Fruit fly (Drosophila melanogaster): ENCODE measurements around the gene CG11555.

CG11555 gene

dm6 chr2L:309177-309576, 35.5 kb downstream of the CG11555 start (continued):
- no peak for TF ChIP-seq ftz-f1 (GFP tag; optimal IDR thresholded peaks at IDR 0.05)
- no peak for TF ChIP-seq unpg (GFP tag; optimal IDR thresholded peaks at IDR 0.05)
- TF ChIP-seq Dbx (GFP tag; IDR thresholded peaks at IDR 0.05) = no peak
- TF ChIP-seq danr (GFP tag; IDR thresholded peaks at IDR 0.05) = no peak
- TF ChIP-seq CG31365 (tag; optimal IDR thresholded peaks at IDR 0.05) = no peak
- TF ChIP-seq Pdp1 (GFP tag; optimal IDR thresholded peaks at IDR 0.05) = peak; percentile 1 to 22
- TF ChIP-seq Ets65A (GFP tag) = peak; percentile 90
- no peak for TF ChIP-seq CG10274 (GFP tag; optimal IDR thresholded peaks at IDR 0.05)
- no peak for TF ChIP-seq CG11723 (GFP tag; optimal IDR thresholded peaks at IDR 0.05)
- peak; percentile 18 for TF ChIP-seq dmrt99B (tag; optimal IDR thresholded peaks at IDR 0.05)
- TF ChIP-seq CG15011 (GFP tag; optimal IDR thresholded peaks at IDR 0.05) = no peak
- no peak for TF ChIP-seq CG1529 (GFP tag; optimal IDR thresholded peaks at IDR 0.05)
- no peak for TF ChIP-seq Awh (GFP tag; IDR thresholded peaks at IDR 0.05)
- no peak for TF ChIP-seq CG8765 (GFP tag; IDR thresholded peaks at IDR 0.05)

dm6 chr2L:309812-310431, 36.3 kb downstream of the CG11555 start:
- TF ChIP-seq schlank (tag; optimal IDR thresholded peaks at IDR 0.05) (no peak), scrt (GFP tag; optimal IDR thresholded peaks at IDR 0.05) (no peak), lilli (GFP tag; optimal IDR thresholded peaks at IDR 0.05) (no peak), bcd (GFP tag; optimal IDR thresholded peaks at IDR 0.05) (no peak), sens-2 (GFP tag; IDR thresholded peaks at IDR 0.05) (no peak), CG34376 (GFP tag; optimal IDR thresholded peaks at IDR 0.05) (peak; percentile 39), CG7271 (tag; optimal IDR thresholded peaks at IDR 0.05) (no peak), Doc2 (GFP tag; IDR thresholded peaks at IDR 0.05) (no peak), CG34224 (GFP tag; IDR thresholded peaks at IDR 0.05; ENCODE audit: partially characterized antibody) (peak; percentile 60; the same call in 2 of the 3 replicates), NC2α (GFP tag; optimal IDR thresholded peaks at IDR 0.05) (no peak), CG8290 (GFP tag; optimal IDR thresholded peaks at IDR 0.05) (no peak), CG8290 (tag; optimal IDR thresholded peaks at IDR 0.05) (peak in 1 of 2 experiments; percentile 8), ftz-f1 (GFP tag; optimal IDR thresholded peaks at IDR 0.05) (no peak), abd-A (tag; optimal IDR thresholded peaks at IDR 0.05) (peak; percentile 61), chn (GFP tag; optimal IDR thresholded peaks at IDR 0.05) (no peak), CG7987 (GFP tag; optimal IDR thresholded peaks at IDR 0.05) (no peak), Adf1 (GFP tag; IDR thresholded peaks at IDR 0.05) (peak; percentile 23; the same call in 1 of the 2 replicates), sens (GFP tag) (no peak), esg (GFP tag; conservative IDR thresholded peaks at IDR 0.05) (no peak), eve (GFP tag; optimal IDR thresholded peaks at IDR 0.05) (no peak), CG14667 (GFP tag; IDR thresholded peaks at IDR 0.05) (no peak), CG1792 (GFP tag; optimal IDR thresholded peaks at IDR 0.05) (no peak), CG3726 (GFP tag; IDR thresholded peaks at IDR 0.05) (no peak), CG18764 (GFP tag; optimal IDR thresholded peaks at IDR 0.05) (no peak), fd64A (GFP tag; optimal IDR thresholded peaks at IDR 0.05) (no peak), Fer1 (GFP tag; optimal IDR thresholded peaks at IDR 0.05) (peak; percentile 10), bowl (GFP tag; IDR thresholded peaks at IDR 0.05) (no peak), emc (GFP tag; optimal IDR thresholded peaks at IDR 0.05) (no peak), vnd (GFP tag; IDR thresholded peaks at IDR 0.05; ENCODE audit: partially characterized antibody) (no peak), sug (tag; optimal IDR thresholded peaks at IDR 0.05) (peak; percentile 80), E2f2 (GFP tag; IDR thresholded peaks at IDR 0.05) (no peak), MBD-R2 (GFP tag; IDR thresholded peaks at IDR 0.05) (no peak), CG4820 (GFP tag; optimal IDR thresholded peaks at IDR 0.05) (no peak), CG15601 (tag; optimal IDR thresholded peaks at IDR 0.05) (no peak), CG31365 (tag; optimal IDR thresholded peaks at IDR 0.05) (no peak), CG31388 (GFP tag; optimal IDR thresholded peaks at IDR 0.05) (no peak), Drgx (GFP tag; IDR thresholded peaks at IDR 0.05) (peak; percentile 27; the same call in 1 of the 2 replicates), Mes4 (GFP tag; optimal IDR thresholded peaks at IDR 0.05) (no peak), tgo (GFP tag; IDR thresholded peaks at IDR 0.05) (no peak)
